Worm (Caenorhabditis elegans): Measurements from ENCODE around the gene C07E3.8.

DNA sequence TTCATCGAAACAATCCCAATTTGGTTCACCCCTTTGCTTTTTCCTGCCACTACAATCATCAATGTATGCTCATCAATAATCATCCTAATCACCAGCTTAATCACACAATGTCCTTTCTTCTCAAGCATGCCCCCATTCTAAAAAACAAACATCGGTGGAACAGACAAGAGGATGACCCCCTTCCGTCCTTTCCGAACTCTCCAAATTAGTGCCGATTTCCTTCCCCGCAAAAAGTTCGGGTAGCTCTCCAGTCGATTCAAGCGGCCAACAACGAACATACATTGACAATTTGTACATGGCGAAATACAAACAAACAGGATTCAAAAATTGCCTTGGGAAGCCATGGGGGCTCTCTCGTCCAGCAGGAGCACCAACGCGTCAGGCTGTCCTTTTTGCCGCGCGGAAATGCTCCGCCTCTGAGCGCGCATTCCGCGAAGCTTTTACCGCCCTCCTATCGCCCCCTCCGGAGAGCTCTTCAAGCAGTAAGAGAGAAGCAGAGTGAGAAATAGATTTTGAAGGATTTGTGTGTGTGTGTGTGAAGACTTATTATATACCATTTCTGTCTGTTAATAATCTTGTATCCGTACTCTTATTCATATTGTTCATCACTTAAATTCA lies 26.3 kb upstream of the C07E3.8 start, which contains the start of gene appg-1:
- TF ChIP-seq ztf-23 (GFP tag; IDR thresholded peaks at IDR 0.05) = no peak
- no peak for TF ChIP-seq flt-1 (GFP tag; IDR thresholded peaks at IDR 0.05)

Measured in whole organism, midembryonic.